Worm (Caenorhabditis elegans): ENCODE data around the gene hlh-1.

hlh-1 gene

DNA sequence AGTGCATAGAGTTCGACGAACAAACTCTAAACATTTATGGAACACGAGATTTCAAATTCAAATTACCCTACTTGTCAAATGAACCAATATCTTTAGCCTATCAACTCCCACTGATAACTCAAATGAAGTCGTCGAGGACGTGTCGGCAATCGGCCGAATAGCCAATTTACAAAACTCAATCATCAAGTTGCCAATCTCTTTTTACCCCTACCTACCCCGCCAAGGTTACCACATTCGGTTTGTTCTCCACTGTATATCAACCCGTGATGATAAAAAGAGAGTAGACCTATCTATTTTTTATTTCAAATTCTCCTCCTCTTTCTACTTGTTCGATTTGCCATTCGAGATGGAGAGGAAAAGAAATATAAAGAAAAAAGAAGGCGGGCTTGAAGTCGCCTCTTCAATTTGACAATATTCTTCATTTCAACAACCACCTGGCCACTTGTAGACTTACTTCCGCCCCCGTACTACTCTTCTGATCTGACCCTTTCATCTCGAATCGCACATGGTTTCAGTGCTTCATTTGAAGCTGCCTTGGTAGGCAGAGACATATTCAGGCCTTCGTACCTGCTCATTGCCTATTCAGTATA lies 31.7 kb downstream of the hlh-1 start:
- no peak for TF ChIP-seq ceh-31 (tag; optimal IDR thresholded peaks at IDR 0.05)
- TF ChIP-seq ceh-30 (tag; optimal IDR thresholded peaks at IDR 0.05), result no peak

DNA sequence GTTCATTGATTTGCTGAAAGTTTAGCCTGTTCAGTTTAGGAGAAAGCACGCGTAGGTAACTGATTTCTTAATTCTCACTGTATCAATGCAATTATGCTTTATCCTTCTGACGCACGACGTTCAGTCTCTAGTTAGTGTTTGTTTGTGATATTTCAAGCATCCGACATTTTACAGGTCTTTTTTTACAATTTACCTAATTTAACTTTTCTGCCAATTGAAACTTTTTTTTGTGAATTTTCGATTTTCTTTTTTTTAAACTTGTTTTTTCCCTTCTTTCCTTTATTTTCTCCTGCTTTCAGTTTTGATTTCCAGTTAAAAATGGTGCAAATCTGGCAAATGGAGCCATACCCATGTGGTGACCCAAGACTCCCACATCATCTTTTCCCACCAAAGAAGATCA lies 32.4 kb downstream of the hlh-1 start, which contains the start of gene K07E1.1:
Gene K07E1.1 (plus strand): TSS at position 301 of the 400 bp plus-strand sequence.
- TF ChIP-seq hlh-30 (tag; optimal IDR thresholded peaks at IDR 0.05; ENCODE audit: insufficient read depth), result no peak
- TF ChIP-seq C08G9.2 (tag; optimal IDR thresholded peaks at IDR 0.05), result no peak
- no peak for TF ChIP-seq unc-3 (GFP tag; conservative IDR thresholded peaks at IDR 0.05)
- TF ChIP-seq unc-3 (tag; optimal IDR thresholded peaks at IDR 0.05), result no peak
- no peak for TF ChIP-seq ceh-19 (GFP tag; optimal IDR thresholded peaks at IDR 0.05)
- TF ChIP-seq nhr-11 (tag; optimal IDR thresholded peaks at IDR 0.05), result no peak
- TF ChIP-seq ceh-9 (tag; optimal IDR thresholded peaks at IDR 0.05), result no peak
- no peak for TF ChIP-seq ceh-6 (GFP tag; optimal IDR thresholded peaks at IDR 0.05)
- no peak for TF ChIP-seq lin-11 (tag; optimal IDR thresholded peaks at IDR 0.05)
- no peak for TF ChIP-seq sox-2 (GFP tag; IDR thresholded peaks at IDR 0.05)
- no peak for TF ChIP-seq fkh-6 (tag; optimal IDR thresholded peaks at IDR 0.05)
- TF ChIP-seq ceh-48 (tag; optimal IDR thresholded peaks at IDR 0.05), result no peak
- no peak for TF ChIP-seq K09A11.1 (tag; optimal IDR thresholded peaks at IDR 0.05; ENCODE audit: insufficient read depth)
- no peak for TF ChIP-seq ceh-31 (tag; optimal IDR thresholded peaks at IDR 0.05)
- no peak for TF ChIP-seq pax-1 (tag; optimal IDR thresholded peaks at IDR 0.05)
- TF ChIP-seq F13H6.1 (tag; optimal IDR thresholded peaks at IDR 0.05), result no peak
- no peak for TF ChIP-seq dmd-4 (tag; optimal IDR thresholded peaks at IDR 0.05; ENCODE audit: borderline replicate concordance)
- TF ChIP-seq pqm-1 (tag; optimal IDR thresholded peaks at IDR 0.05), result no peak
- no peak for TF ChIP-seq ceh-24 (tag; optimal IDR thresholded peaks at IDR 0.05)
- TF ChIP-seq ttx-3 (tag; optimal IDR thresholded peaks at IDR 0.05), result no peak

DNA sequence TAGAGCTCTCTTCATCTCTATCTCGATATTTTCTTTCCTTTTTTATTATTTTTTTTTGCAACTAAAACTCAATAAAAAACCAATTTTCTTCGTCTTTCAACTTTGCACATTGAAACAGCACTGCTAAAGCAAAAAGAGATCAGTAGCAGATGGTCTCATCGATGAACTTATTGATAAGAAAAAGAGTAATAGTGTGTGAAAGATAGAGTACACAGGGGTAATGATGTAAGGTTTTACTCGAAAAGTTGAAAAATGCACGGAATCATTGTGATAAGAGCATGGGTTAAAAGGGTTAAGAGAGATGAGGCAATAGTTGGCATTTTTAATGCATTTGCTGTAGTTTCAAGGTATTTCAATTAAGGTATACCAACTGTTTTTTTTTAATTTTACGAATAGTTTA lies 33.7 kb downstream of the hlh-1 start:
- TF ChIP-seq elt-2 (tag; optimal IDR thresholded peaks at IDR 0.05) (peak; percentile 59), gmeb-2 (tag; optimal IDR thresholded peaks at IDR 0.05) (no peak)

DNA sequence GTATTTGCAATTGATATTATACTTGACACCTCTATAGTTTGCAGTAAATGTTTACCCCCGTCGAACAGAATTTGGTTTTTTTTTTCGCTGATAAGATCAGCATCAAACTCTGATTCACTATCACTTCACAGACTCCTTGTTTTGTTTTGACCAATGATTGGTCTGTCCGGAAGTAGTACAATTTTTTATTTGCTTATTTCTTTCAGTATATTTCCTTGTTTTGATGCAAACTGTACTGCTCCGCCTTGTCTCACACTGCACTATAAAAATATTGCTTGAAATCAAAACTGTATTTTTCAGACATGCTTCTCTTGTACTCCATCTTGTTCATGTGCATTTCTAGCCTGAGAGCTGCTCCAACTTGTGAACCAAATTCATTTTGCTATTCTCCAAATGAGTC lies 39.1 kb downstream of the hlh-1 start, which contains the start of gene M03A1.3:
Gene M03A1.3 (plus strand): TSS at position 301 of the 400 bp plus-strand sequence.
- no peak for TF ChIP-seq nfya-1 (tag; optimal IDR thresholded peaks at IDR 0.05)
- no peak for TF ChIP-seq ets-4 (tag; optimal IDR thresholded peaks at IDR 0.05)
- no peak for TF ChIP-seq nhr-11 (tag; optimal IDR thresholded peaks at IDR 0.05)
- TF ChIP-seq ttx-3 (tag; optimal IDR thresholded peaks at IDR 0.05), result no peak
- no peak for TF ChIP-seq pat-9 (tag; optimal IDR thresholded peaks at IDR 0.05)
- no peak for TF ChIP-seq ceh-48 (tag; optimal IDR thresholded peaks at IDR 0.05)
- TF ChIP-seq ceh-19 (GFP tag; optimal IDR thresholded peaks at IDR 0.05), result no peak
- TF ChIP-seq tbx-7 (tag; optimal IDR thresholded peaks at IDR 0.05), result no peak
- no peak for TF ChIP-seq pax-1 (tag; optimal IDR thresholded peaks at IDR 0.05)
- TF ChIP-seq fkh-10 (GFP tag; optimal IDR thresholded peaks at IDR 0.05), result no peak
- no peak for TF ChIP-seq ceh-6 (GFP tag; optimal IDR thresholded peaks at IDR 0.05)
- TF ChIP-seq ceh-22 (tag; optimal IDR thresholded peaks at IDR 0.05), result no peak
- TF ChIP-seq pag-3 (tag; optimal IDR thresholded peaks at IDR 0.05; ENCODE audit: borderline replicate concordance), result no peak
- TF ChIP-seq K02D7.2 (tag; optimal IDR thresholded peaks at IDR 0.05), result no peak
- TF ChIP-seq mec-3 (tag; optimal IDR thresholded peaks at IDR 0.05; ENCODE audit: borderline replicate concordance), result no peak
- TF ChIP-seq dmd-4 (tag; optimal IDR thresholded peaks at IDR 0.05; ENCODE audit: borderline replicate concordance), result no peak
- no peak for TF ChIP-seq ceh-24 (tag; optimal IDR thresholded peaks at IDR 0.05)

- no peak for TF ChIP-seq K02D7.2 (tag; optimal IDR thresholded peaks at IDR 0.05)
- TF ChIP-seq T23F11.4 (GFP tag; optimal IDR thresholded peaks at IDR 0.05), result no peak
- no peak for TF ChIP-seq ceh-2 (tag; optimal IDR thresholded peaks at IDR 0.05)
- TF ChIP-seq unc-3 (GFP tag; conservative IDR thresholded peaks at IDR 0.05), result no peak
- TF ChIP-seq unc-3 (tag; optimal IDR thresholded peaks at IDR 0.05), result no peak
- TF ChIP-seq unc-42 (tag; optimal IDR thresholded peaks at IDR 0.05), result no peak
- no peak for TF ChIP-seq pros-1 (tag; optimal IDR thresholded peaks at IDR 0.05)
- no peak for TF ChIP-seq ceh-19 (GFP tag; optimal IDR thresholded peaks at IDR 0.05)
- TF ChIP-seq ttx-3 (tag; optimal IDR thresholded peaks at IDR 0.05), result no peak
- no peak for TF ChIP-seq ceh-34 (tag; optimal IDR thresholded peaks at IDR 0.05)
- no peak for TF ChIP-seq odd-2 (tag; optimal IDR thresholded peaks at IDR 0.05)
- TF ChIP-seq hlh-8 (tag; optimal IDR thresholded peaks at IDR 0.05), result no peak
- no peak for TF ChIP-seq fax-1 (tag; optimal IDR thresholded peaks at IDR 0.05)
- TF ChIP-seq dmd-4 (tag; optimal IDR thresholded peaks at IDR 0.05; ENCODE audit: borderline replicate concordance), result no peak
These were observed 41.7 kb downstream of the hlh-1 start, which contains the start of gene M03A1.8 for ce11 chrII:4560068-4560467. M03A1.8 (plus strand) TSS chrII:4560336.

Measured in whole organism, late embryonic.